Worm (Caenorhabditis elegans) whole organism, early embryonic: ENCODE data around the gene T14B1.1.

Experiments
- B0310.2 ChIP-seq: sonication (generic microtip); optimal IDR thresholded peaks from 2 replicates; lab custom pipeline; 2016; ENCODE audit warnings: mild to moderate bottlenecking, missing genetic modification characterization, missing compliant biosample characterization
- aly-1 ChIP-seq: sonication (generic microtip); optimal IDR thresholded peaks from 2 replicates; lab custom pipeline; 2016; ENCODE audit warnings: missing genetic modification characterization, missing compliant biosample characterization
- ama-1 ChIP-seq: fragments of 150-350 bp; optimal IDR thresholded peaks from 2 replicates; lab custom pipeline; 2014
- ceh-36 ChIP-seq: sonication (generic microtip); optimal IDR thresholded peaks from 2 replicates; lab custom pipeline; 2016; ENCODE audit warnings: missing genetic modification characterization, inconsistent platforms, missing compliant biosample characterization
- ets-7 ChIP-seq: sonication (generic microtip); optimal IDR thresholded peaks from 2 replicates; lab custom pipeline; 2016; ENCODE audit warnings: missing genotype, missing genetic modification characterization, missing compliant biosample characterization
- flt-1 ChIP-seq: fragments of 200-800 bp; sonication (Bioruptor generic); IDR thresholded peaks from 2 replicates; pipeline ENCODE4 v1.3.6; 2022; ENCODE audit warnings: missing genetic modification characterization, missing compliant biosample characterization
- hmg-4 ChIP-seq: fragments of 200-800 bp; sonication (Bioruptor generic); optimal IDR thresholded peaks from 2 replicates; lab custom pipeline; 2018; ENCODE audit warnings: mild to moderate bottlenecking, missing genetic modification characterization, missing compliant biosample characterization
- hnd-1 ChIP-seq: sonication (generic microtip); optimal IDR thresholded peaks from 2 replicates; lab custom pipeline; 2016; ENCODE audit warnings: missing genetic modification characterization, missing compliant biosample characterization
- scrt-1 ChIP-seq: fragments of 200-800 bp; sonication (Bioruptor generic); IDR thresholded peaks from 2 replicates; pipeline ENCODE4 v1.3.6; 2022; ENCODE audit warnings: missing genetic modification characterization, missing compliant biosample characterization
- sea-1 ChIP-seq: fragments of 200-800 bp; sonication (Bioruptor generic); conservative IDR thresholded peaks from 2 replicates; pipeline ENCODE4 v1.3.6; 2022; ENCODE audit warnings: missing genetic modification characterization, missing compliant biosample characterization
- tbx-37 ChIP-seq: fragments of 200-800 bp; sonication (Bioruptor generic); conservative IDR thresholded peaks from 2 replicates; pipeline ENCODE4 v1.3.6; 2022; ENCODE audit warnings: missing genetic modification reagents, missing genetic modification characterization, missing compliant biosample characterization

- no peak for TF ChIP-seq ceh-36 (tag; lab: Kevin White, UChicago)
- TF ChIP-seq ama-1 (lab: Kevin White, UChicago), result no peak
- TF ChIP-seq aly-1, result no peak
- TF ChIP-seq B0310.2 (tag; lab: Kevin White, UChicago), result no peak
- no peak for TF ChIP-seq sea-1 (GFP tag; lab: Robert Waterston, UW)
- TF ChIP-seq hmg-4 (GFP tag; lab: Kevin White, UChicago), result no peak
- no peak for TF ChIP-seq tbx-37
- no peak for TF ChIP-seq flt-1 (GFP tag; lab: Robert Waterston, UW)
- TF ChIP-seq ets-7 (tag; lab: Kevin White, UChicago), result no peak
- TF ChIP-seq scrt-1, result no peak
- no peak for TF ChIP-seq hnd-1 (tag; lab: Kevin White, UChicago)
Measured at ce11 chrX:9673228-9673627, 4.7 kb upstream of the T14B1.1 start.
